Fruit fly (Drosophila melanogaster): ENCODE results near the gene hry.
A peak's percentile ranks its signal among the peaks of the same experiment; 100 is the strongest.

hry gene

dm6 chr3L:8698493-8699166 is 23.1 kb downstream of the hry start:
- TF ChIP-seq Sin3A (optimal IDR thresholded peaks at IDR 0.05), result no peak
- no peak for TF ChIP-seq h (optimal IDR thresholded peaks at IDR 0.05)
- TF ChIP-seq insv (optimal IDR thresholded peaks at IDR 0.05), result no peak
- TF ChIP-seq ttk (optimal IDR thresholded peaks at IDR 0.05), result no peak
- TF ChIP-seq psq (optimal IDR thresholded peaks at IDR 0.05), result no peak
- TF ChIP-seq Myc (optimal IDR thresholded peaks at IDR 0.05), result no peak

DNA sequence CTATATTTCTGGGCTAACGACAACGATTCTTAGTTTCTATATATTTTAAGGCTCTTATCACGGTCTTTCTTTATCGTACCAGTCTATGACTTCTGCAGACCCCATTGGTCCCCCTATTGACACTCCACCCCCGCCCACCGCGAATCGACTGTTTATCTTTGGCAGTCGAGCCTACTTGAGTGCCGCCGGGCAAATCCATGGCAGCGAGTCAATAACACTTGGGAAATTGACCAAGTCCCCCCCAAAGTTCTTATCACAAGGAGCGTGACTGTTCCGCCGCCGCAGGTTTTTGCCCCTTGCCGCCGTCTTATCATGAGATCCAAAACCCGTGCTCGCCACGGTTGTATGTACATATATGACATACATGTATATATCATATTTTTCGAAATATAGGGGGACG is 24.1 kb downstream of the hry start:
- TF ChIP-seq Sin3A (optimal IDR thresholded peaks at IDR 0.05), result no peak
- TF ChIP-seq ttk (optimal IDR thresholded peaks at IDR 0.05), result no peak
- TF ChIP-seq h (optimal IDR thresholded peaks at IDR 0.05), result no peak
- TF ChIP-seq Myc (optimal IDR thresholded peaks at IDR 0.05), result no peak
- no peak for TF ChIP-seq insv (optimal IDR thresholded peaks at IDR 0.05)
- no peak for TF ChIP-seq psq (optimal IDR thresholded peaks at IDR 0.05)

DNA sequence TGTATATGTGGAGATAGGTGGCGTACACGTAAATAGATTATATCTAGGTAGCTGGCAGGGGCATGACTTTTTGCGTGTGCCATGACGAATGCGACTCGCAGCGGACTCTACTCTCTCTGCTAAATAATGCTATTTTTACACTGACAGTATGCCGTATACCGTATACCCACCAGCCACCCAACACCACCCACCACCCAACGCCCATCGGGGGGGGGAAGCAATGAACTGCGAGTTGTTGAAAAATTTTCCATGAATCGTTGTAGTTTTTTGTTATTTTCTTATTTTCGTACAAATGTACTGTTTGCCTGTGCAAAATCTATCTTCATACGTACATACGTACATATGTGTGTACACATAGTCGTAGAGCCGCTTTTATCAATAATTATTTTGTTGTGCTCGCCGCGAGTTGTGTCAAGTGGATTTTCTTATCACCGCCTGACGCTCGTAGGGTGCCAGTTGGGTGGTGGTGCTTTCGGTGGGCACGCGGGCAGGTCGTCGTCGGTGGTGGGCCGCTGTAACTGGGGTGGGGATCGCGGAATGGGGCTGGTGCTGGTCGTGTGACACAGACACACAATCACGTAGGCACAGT is 24.6 kb downstream of the hry start:
- peak; percentile 16 for TF ChIP-seq h (optimal IDR thresholded peaks at IDR 0.05)
- TF ChIP-seq Sin3A (optimal IDR thresholded peaks at IDR 0.05), result no peak

dm6 chr3L:8700643-8701208 is 25.2 kb downstream of the hry start:
- TF ChIP-seq Myc (optimal IDR thresholded peaks at IDR 0.05), result no peak
- TF ChIP-seq ttk (optimal IDR thresholded peaks at IDR 0.05), result no peak
- no peak for TF ChIP-seq Sin3A (optimal IDR thresholded peaks at IDR 0.05)

- TF ChIP-seq h (optimal IDR thresholded peaks at IDR 0.05) (no peak), insv (optimal IDR thresholded peaks at IDR 0.05) (no peak), ttk (optimal IDR thresholded peaks at IDR 0.05) (no peak)
Measured at dm6 chr3L:8701697-8702349, 26.3 kb downstream of the hry start.

DNA sequence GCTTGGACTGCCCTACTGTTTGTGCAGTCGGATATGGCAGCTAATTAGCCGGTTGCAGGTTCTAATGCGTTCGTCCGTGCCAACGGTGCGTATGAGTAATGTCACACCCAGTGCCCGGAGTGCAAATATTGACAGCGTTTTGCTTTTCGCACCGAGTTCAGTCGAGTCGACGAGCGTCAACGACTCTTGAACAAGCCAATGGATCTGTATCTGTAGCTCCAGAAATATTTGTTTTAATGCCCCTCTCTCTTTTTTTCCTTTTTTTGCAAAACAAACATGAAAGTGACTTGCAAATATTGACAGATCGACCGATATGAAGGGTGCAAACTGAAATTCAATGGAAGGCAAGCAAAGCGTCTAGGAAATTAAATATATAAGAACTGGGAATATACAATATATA is 26.9 kb downstream of the hry start:
- TF ChIP-seq Myc (optimal IDR thresholded peaks at IDR 0.05), result no peak
- TF ChIP-seq psq (optimal IDR thresholded peaks at IDR 0.05), result no peak
- TF ChIP-seq h (optimal IDR thresholded peaks at IDR 0.05), result no peak
- TF ChIP-seq Sin3A (optimal IDR thresholded peaks at IDR 0.05), result no peak
- TF ChIP-seq insv (optimal IDR thresholded peaks at IDR 0.05), result no peak
- no peak for TF ChIP-seq ttk (optimal IDR thresholded peaks at IDR 0.05)

DNA sequence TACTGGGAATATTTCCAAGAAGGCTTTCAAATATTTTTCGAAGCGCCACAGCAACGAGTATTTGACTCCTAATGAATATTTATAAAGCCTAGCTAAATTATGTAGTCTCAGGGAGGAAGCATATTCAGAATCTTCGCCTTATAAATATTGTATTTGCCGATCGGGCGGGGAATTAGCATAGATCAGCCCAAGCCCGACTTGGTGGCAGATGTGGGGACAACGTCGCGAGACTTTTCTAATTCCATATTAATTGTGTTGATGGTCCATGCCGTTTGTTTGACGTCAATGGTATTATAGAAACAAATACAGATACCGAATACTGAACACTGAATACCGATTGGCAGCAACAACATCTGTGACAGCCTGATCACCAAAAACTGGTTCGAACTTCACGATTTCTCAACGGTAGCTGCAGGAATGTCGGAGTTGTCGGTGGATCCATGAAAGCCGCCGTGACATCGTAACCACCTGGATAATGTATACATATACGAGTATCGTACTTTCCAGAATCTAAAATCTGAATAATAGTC is 28.2 kb downstream of the hry start:
- TF ChIP-seq psq (optimal IDR thresholded peaks at IDR 0.05) (no peak), Myc (optimal IDR thresholded peaks at IDR 0.05) (no peak), Sin3A (optimal IDR thresholded peaks at IDR 0.05) (no peak), h (optimal IDR thresholded peaks at IDR 0.05) (no peak), ttk (optimal IDR thresholded peaks at IDR 0.05) (no peak), insv (optimal IDR thresholded peaks at IDR 0.05) (no peak)

DNA sequence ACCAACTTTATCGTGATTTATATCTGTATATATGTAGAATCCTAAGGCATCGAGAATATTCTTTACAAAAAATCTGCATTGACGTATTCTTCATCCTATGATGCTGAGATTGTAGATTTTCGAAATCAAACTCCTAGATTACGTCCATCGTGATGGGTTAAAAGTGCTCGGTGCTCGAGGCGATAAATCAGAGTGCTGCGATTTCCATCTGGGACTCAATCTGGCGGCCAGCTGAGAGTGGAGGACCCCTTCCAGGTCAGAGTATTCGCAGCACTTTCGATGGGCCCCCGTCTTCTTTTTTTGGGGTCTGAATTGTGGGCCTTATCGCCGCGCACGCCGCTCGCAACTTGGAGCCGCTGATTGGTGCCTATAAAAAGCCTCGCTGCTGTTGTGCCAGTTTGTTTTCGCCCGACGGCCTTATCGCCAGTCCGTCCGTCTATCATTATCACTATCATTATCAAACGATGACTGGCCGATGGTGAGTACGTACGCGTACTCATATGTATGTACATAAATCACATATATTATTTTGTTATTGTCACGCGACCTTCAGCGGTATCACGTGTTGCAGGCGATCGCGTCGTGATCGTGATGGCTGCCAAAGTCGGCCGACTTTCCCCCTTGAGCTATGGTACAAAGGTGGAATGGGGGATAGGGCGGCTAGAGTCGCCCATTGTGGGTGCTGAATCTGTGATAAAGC is 29.3 kb downstream of the hry start:
- no peak for TF ChIP-seq insv (optimal IDR thresholded peaks at IDR 0.05)
- no peak for TF ChIP-seq psq (optimal IDR thresholded peaks at IDR 0.05)
- no peak for TF ChIP-seq h (optimal IDR thresholded peaks at IDR 0.05)
- TF ChIP-seq ttk (optimal IDR thresholded peaks at IDR 0.05), result no peak
- TF ChIP-seq Sin3A (optimal IDR thresholded peaks at IDR 0.05), result no peak
- no peak for TF ChIP-seq Myc (optimal IDR thresholded peaks at IDR 0.05)

DNA sequence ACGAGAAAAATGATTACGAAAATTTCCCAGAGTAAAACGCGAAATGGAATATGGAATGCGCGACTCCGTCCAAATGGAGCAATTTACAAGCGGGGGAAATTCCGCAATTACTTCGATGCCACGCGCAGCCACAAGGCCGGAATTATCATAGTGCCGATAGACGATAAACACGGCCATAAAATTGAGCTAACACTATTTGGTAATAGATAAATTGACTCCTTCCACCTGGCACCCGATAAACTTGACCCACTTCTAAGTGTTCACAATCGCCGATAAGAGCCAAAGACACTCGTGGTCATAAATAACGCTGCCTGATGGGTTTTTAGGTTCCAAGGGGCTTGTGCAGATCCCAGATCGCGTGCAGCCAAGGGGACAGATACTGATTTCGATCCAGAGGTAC is 31.5 kb downstream of the hry start:
- no peak for TF ChIP-seq psq (optimal IDR thresholded peaks at IDR 0.05)
- no peak for TF ChIP-seq insv (optimal IDR thresholded peaks at IDR 0.05)

dm6 chr3L:8707821-8708220 is 32.3 kb downstream of the hry start:
- no peak for TF ChIP-seq ttk (optimal IDR thresholded peaks at IDR 0.05)

DNA sequence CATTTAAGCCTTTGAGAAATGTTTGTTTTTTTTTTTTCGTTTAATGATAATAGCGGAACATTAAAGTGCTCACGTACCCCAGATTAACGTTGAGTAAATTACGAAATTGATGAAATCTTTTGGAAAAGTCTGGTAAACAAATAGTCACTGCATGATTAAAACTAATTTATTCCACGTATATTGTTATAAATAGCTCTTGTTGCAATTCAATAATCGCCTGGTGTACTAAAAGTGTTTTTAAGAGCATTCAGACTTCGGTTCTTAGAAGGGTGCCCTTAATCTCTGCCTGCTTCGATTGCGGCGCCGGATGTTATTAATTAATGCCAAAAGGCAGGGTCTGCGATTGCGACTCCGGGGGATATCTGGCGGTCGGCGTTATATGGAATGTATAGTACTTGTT is 33.3 kb downstream of the hry start:
- TF ChIP-seq psq (optimal IDR thresholded peaks at IDR 0.05) (no peak), ttk (optimal IDR thresholded peaks at IDR 0.05) (no peak), Myc (optimal IDR thresholded peaks at IDR 0.05) (no peak), Sin3A (optimal IDR thresholded peaks at IDR 0.05) (no peak), insv (optimal IDR thresholded peaks at IDR 0.05) (no peak), h (optimal IDR thresholded peaks at IDR 0.05) (no peak)

DNA sequence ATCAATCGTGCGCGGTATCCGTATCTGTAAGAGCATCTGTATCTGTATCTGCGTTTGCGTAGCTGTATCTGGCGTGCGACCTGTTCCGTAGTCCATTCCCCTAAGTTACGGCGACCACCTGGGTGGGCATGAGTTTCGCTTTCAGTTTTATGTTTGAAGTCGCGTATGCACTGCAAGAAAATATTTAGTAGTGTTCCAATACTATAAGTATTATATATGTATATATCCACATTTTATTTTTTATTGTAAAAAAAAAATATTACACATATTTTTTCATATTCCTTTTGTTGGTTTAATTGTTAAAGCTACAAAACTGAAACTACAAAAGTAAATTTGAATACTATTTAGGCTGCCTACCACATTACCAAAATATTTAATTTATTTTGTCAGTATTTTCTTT is 37.4 kb downstream of the hry start:
- TF ChIP-seq Sin3A (optimal IDR thresholded peaks at IDR 0.05) (no peak), ttk (optimal IDR thresholded peaks at IDR 0.05) (no peak), insv (optimal IDR thresholded peaks at IDR 0.05) (no peak), h (optimal IDR thresholded peaks at IDR 0.05) (no peak), Myc (optimal IDR thresholded peaks at IDR 0.05) (no peak), psq (optimal IDR thresholded peaks at IDR 0.05) (no peak)
